Fruit fly (Drosophila melanogaster) whole organism, embryonic: Measurements from ENCODE around the gene CG42375.
A peak's percentile ranks its signal among the peaks of the same experiment; 100 is the strongest.

Source experiments
- Bdp1 ChIP-seq: fragments of 200-800 bp; sonication (Bioruptor generic); optimal IDR thresholded peaks from 3 replicates; lab custom pipeline; 2016; ENCODE audit warnings: missing biosample characterization, missing genetic modification characterization
- Blimp-1 ChIP-seq: fragments of 200-800 bp; sonication (Bioruptor generic); optimal IDR thresholded peaks from 3 replicates; lab custom pipeline; 2018; ENCODE audit warnings: missing biosample characterization, missing genetic modification characterization, mild to moderate bottlenecking, moderate library complexity, missing genetic modification reagents
- CG11723 ChIP-seq: fragments of 200-800 bp; sonication (Bioruptor generic); optimal IDR thresholded peaks from 2 replicates; lab custom pipeline; 2017; ENCODE audit warnings: missing biosample characterization, mild to moderate bottlenecking, missing genetic modification characterization
- CG13287 ChIP-seq: fragments of 200-800 bp; sonication (Bioruptor generic); IDR thresholded peaks from 2 replicates; pipeline ENCODE4 v1.3.6; 2022; ENCODE audit warnings: missing biosample characterization, missing genetic modification characterization; ENCODE audit not compliant: partially characterized antibody
- CG15269 ChIP-seq: fragments of 200-800 bp; sonication (Bioruptor generic); optimal IDR thresholded peaks from 2 replicates; lab custom pipeline; 2018; ENCODE audit warnings: missing biosample characterization, mild to moderate bottlenecking, missing genetic modification characterization, moderate library complexity
- CG17361 ChIP-seq: fragments of 200-800 bp; sonication (Bioruptor generic); IDR thresholded peaks from 3 replicates; pipeline ENCODE4 v1.3.6; 2022; ENCODE audit warnings: missing biosample characterization, missing genetic modification characterization
- CG18262 ChIP-seq: fragments of 200-800 bp; optimal IDR thresholded peaks from 3 replicates; lab custom pipeline; 2019; ENCODE audit warnings: missing biosample characterization, mild to moderate bottlenecking, missing genetic modification characterization, moderate library complexity
- CG2889 ChIP-seq: fragments of 200-800 bp; sonication (Bioruptor generic); IDR thresholded peaks from 3 replicates; pipeline ENCODE4 v1.3.6; 2022; ENCODE audit warnings: missing biosample characterization, missing genetic modification characterization
- CG30403 ChIP-seq: fragments of 200-800 bp; sonication (Bioruptor generic); optimal IDR thresholded peaks from 3 replicates; lab custom pipeline; 2016; ENCODE audit warnings: missing biosample characterization, missing genetic modification characterization
- CG31441 ChIP-seq: fragments of 200-800 bp; sonication (Bioruptor generic); IDR thresholded peaks from 2 replicates; pipeline ENCODE4 v1.3.6; 2022; ENCODE audit warnings: missing biosample characterization, missing genetic modification characterization
- CG3163 ChIP-seq: fragments of 200-800 bp; sonication (Bioruptor generic); optimal IDR thresholded peaks from 3 replicates; lab custom pipeline; 2016; ENCODE audit warnings: missing biosample characterization, missing genetic modification characterization
- CG32532 ChIP-seq: fragments of 200-800 bp; sonication (Bioruptor generic); IDR thresholded peaks from 2 replicates; pipeline ENCODE4 v1.3.6; 2022; ENCODE audit warnings: missing biosample characterization, missing genetic modification characterization
- CG34376 ChIP-seq: fragments of 200-800 bp; sonication (Bioruptor generic); optimal IDR thresholded peaks from 2 replicates; lab custom pipeline; 2018; ENCODE audit warnings: missing biosample characterization, mild to moderate bottlenecking, missing genetic modification characterization
- CG4282 ChIP-seq: fragments of 200-800 bp; sonication (Bioruptor generic); optimal IDR thresholded peaks from 2 replicates; lab custom pipeline; 2016; ENCODE audit warnings: missing biosample characterization, missing genetic modification characterization
- CG4617 ChIP-seq: fragments of 200-800 bp; sonication (Bioruptor generic); optimal IDR thresholded peaks from 3 replicates; lab custom pipeline; 2016; ENCODE audit warnings: missing biosample characterization, missing genetic modification characterization, borderline replicate concordance
- CG6175 ChIP-seq: fragments of 200-800 bp; sonication (Bioruptor generic); IDR thresholded peaks from 3 replicates; pipeline ENCODE4 v1.3.6; 2022; ENCODE audit warnings: missing biosample characterization, missing genetic modification characterization
- CG7745 ChIP-seq: fragments of 200-800 bp; sonication (Bioruptor generic); optimal IDR thresholded peaks from 2 replicates; lab custom pipeline; 2018; ENCODE audit warnings: missing biosample characterization, mild to moderate bottlenecking, missing genetic modification characterization, moderate library complexity
- D19B ChIP-seq: fragments of 200-800 bp; sonication (Bioruptor generic); optimal IDR thresholded peaks from 2 replicates; lab custom pipeline; 2017; ENCODE audit warnings: missing biosample characterization, mild to moderate bottlenecking, missing genetic modification characterization
- Ets65A ChIP-seq: fragments of 200-800 bp; sonication (Bioruptor generic); peaks from one replicate; lab custom pipeline; 2016; ENCODE audit warnings: missing biosample characterization, missing genetic modification characterization
- Hey ChIP-seq: fragments of 200-800 bp; sonication (Bioruptor generic); optimal IDR thresholded peaks from 3 replicates; lab custom pipeline; 2018; ENCODE audit warnings: missing biosample characterization, mild to moderate bottlenecking, missing genetic modification characterization
- Lhr ChIP-seq: fragments of 200-800 bp; sonication (Bioruptor generic); optimal IDR thresholded peaks from 3 replicates; lab custom pipeline; 2017; ENCODE audit warnings: mild to moderate bottlenecking, missing biosample characterization, missing genetic modification reagents, missing genetic modification characterization
- MTF-1 ChIP-seq: fragments of 200-800 bp; sonication (Bioruptor generic); optimal IDR thresholded peaks from 2 replicates; lab custom pipeline; 2018; ENCODE audit warnings: missing biosample characterization, mild to moderate bottlenecking, missing genetic modification characterization, borderline replicate concordance
- Med ChIP-seq: fragments of 200-800 bp; sonication (Bioruptor generic); peaks from one replicate; lab custom pipeline; 2016; ENCODE audit warnings: missing biosample characterization, missing genetic modification characterization, mild to moderate bottlenecking, inconsistent platforms, moderate library complexity
- Rfx ChIP-seq: fragments of 200-800 bp; sonication (Bioruptor generic); IDR thresholded peaks from 2 replicates; pipeline ENCODE4 v1.3.6; 2022; ENCODE audit warnings: missing biosample characterization, missing genetic modification characterization
- Sox102F ChIP-seq: fragments of 200-800 bp; sonication (Bioruptor generic); optimal IDR thresholded peaks from 2 replicates; lab custom pipeline; 2018; ENCODE audit warnings: missing biosample characterization, mild to moderate bottlenecking, missing genetic modification characterization, moderate library complexity
- Spps ChIP-seq: fragments of 200-800 bp; sonication (Bioruptor generic); optimal IDR thresholded peaks from 2 replicates; lab custom pipeline; 2018; ENCODE audit warnings: missing biosample characterization, mild to moderate bottlenecking, missing genetic modification characterization
- Sry-β ChIP-seq: fragments of 200-800 bp; sonication (Bioruptor generic); optimal IDR thresholded peaks from 2 replicates; lab custom pipeline; 2018; ENCODE audit warnings: missing biosample characterization, mild to moderate bottlenecking, missing genetic modification characterization, moderate library complexity
- Trl ChIP-seq, 3 experiments: fragments of >200 bp in 2 of 3; fragments of 200-800 bp in 1 of 3; sonication (Bioruptor generic) in 1 of 3; optimal IDR thresholded peaks; 2 replicates in 1 of 3; 3 replicates in 2 of 3; lab custom pipeline; 2016 to 2017; ENCODE audit warnings: missing biosample characterization in 1 of 3, missing genetic modification characterization in 1 of 3
- al ChIP-seq: fragments of 200-800 bp; sonication (Bioruptor generic); IDR thresholded peaks from 2 replicates; pipeline ENCODE4 v1.3.6; 2022; ENCODE audit warnings: missing biosample characterization, missing genetic modification characterization
- bsh ChIP-seq, 2 experiments: fragments of 200-800 bp; sonication (Bioruptor generic); optimal IDR thresholded peaks; 2 replicates each; lab custom pipeline; 2017 to 2018; ENCODE audit warnings: mild to moderate bottlenecking in 2 of 2, missing biosample characterization in 2 of 2, missing genetic modification characterization in 2 of 2, moderate library complexity in 1 of 2
- cg ChIP-seq: fragments of 200-800 bp; sonication (Bioruptor generic); optimal IDR thresholded peaks from 3 replicates; lab custom pipeline; 2019; ENCODE audit warnings: missing biosample characterization, mild to moderate bottlenecking, missing genetic modification characterization, moderate library complexity
- chinmo ChIP-seq: fragments of 200-800 bp; sonication (Bioruptor generic); IDR thresholded peaks from 4 replicates; pipeline ENCODE4 v1.3.6; 2022; ENCODE audit warnings: missing biosample characterization, missing genetic modification characterization; ENCODE audit not compliant: partially characterized antibody
- emc ChIP-seq: fragments of 200-800 bp; sonication (Bioruptor generic); optimal IDR thresholded peaks from 2 replicates; lab custom pipeline; 2016; ENCODE audit warnings: missing biosample characterization, missing genetic modification characterization
- exex ChIP-seq: fragments of 200-800 bp; sonication (Bioruptor generic); optimal IDR thresholded peaks from 4 replicates; lab custom pipeline; 2018; ENCODE audit warnings: missing biosample characterization, mild to moderate bottlenecking, missing genetic modification characterization, moderate library complexity
- gce ChIP-seq: fragments of 200-800 bp; sonication (Bioruptor generic); IDR thresholded peaks from 3 replicates; pipeline ENCODE4 v1.3.6; 2022; ENCODE audit warnings: missing biosample characterization, missing genetic modification characterization
- gfzf ChIP-seq: fragments of 200-800 bp; sonication (Bioruptor generic); optimal IDR thresholded peaks from 2 replicates; lab custom pipeline; 2016; ENCODE audit warnings: missing biosample characterization, mild to moderate bottlenecking, missing genetic modification characterization, moderate library complexity
- gro ChIP-seq: fragments of 200-800 bp; sonication (Bioruptor generic); optimal IDR thresholded peaks from 2 replicates; lab custom pipeline; 2016; ENCODE audit warnings: missing biosample characterization, missing genetic modification characterization
- gsb ChIP-seq: fragments of 200-800 bp; sonication (Bioruptor generic); IDR thresholded peaks from 2 replicates; pipeline ENCODE4 v1.3.6; 2022; ENCODE audit warnings: missing biosample characterization, missing genetic modification characterization
- hb ChIP-seq: fragments of 200-800 bp; sonication (Bioruptor generic); IDR thresholded peaks from 3 replicates; pipeline ENCODE4 v1.3.6; 2022; ENCODE audit warnings: missing biosample characterization, missing genetic modification characterization; ENCODE audit not compliant: partially characterized antibody
- mld ChIP-seq: fragments of 200-800 bp; sonication (Bioruptor generic); IDR thresholded peaks from 3 replicates; pipeline ENCODE4 v1.3.6; 2022; ENCODE audit warnings: missing biosample characterization, missing genetic modification characterization; ENCODE audit not compliant: partially characterized antibody
- nmo ChIP-seq: fragments of 200-800 bp; sonication (Bioruptor generic); optimal IDR thresholded peaks from 2 replicates; lab custom pipeline; 2018; ENCODE audit warnings: missing biosample characterization, mild to moderate bottlenecking, missing genetic modification characterization, moderate library complexity
- phol ChIP-seq: fragments of 200-800 bp; sonication (Bioruptor generic); optimal IDR thresholded peaks from 3 replicates; lab custom pipeline; 2018; ENCODE audit warnings: missing biosample characterization, mild to moderate bottlenecking, missing genetic modification characterization, moderate library complexity
- row ChIP-seq: fragments of 200-800 bp; sonication (Bioruptor generic); IDR thresholded peaks from 3 replicates; pipeline ENCODE4 v1.3.6; 2022; ENCODE audit warnings: missing biosample characterization, missing genetic modification characterization
- sens ChIP-seq: fragments of 200-800 bp; sonication (Bioruptor generic); peaks from one replicate; lab custom pipeline; 2016; ENCODE audit warnings: missing biosample characterization, missing genetic modification characterization
- slbo ChIP-seq: fragments of 200-800 bp; sonication (Bioruptor generic); IDR thresholded peaks from 2 replicates; pipeline ENCODE4 v1.3.6; 2022; ENCODE audit warnings: missing biosample characterization, missing genetic modification characterization
- slou ChIP-seq: fragments of 200-800 bp; sonication (Bioruptor generic); optimal IDR thresholded peaks from 3 replicates; lab custom pipeline; 2016; ENCODE audit warnings: missing biosample characterization, missing genetic modification characterization
- tgo ChIP-seq: fragments of 200-800 bp; sonication (Bioruptor generic); IDR thresholded peaks from 3 replicates; pipeline ENCODE4 v1.3.6; 2022; ENCODE audit warnings: missing biosample characterization, missing genetic modification characterization
- wdn ChIP-seq: fragments of 200-800 bp; sonication (Bioruptor generic); IDR thresholded peaks from 2 replicates; pipeline ENCODE4 v1.3.6; 2022; ENCODE audit warnings: missing biosample characterization, missing genetic modification characterization
- zen2 ChIP-seq: fragments of 200-800 bp; sonication (Bioruptor generic); IDR thresholded peaks from 3 replicates; pipeline ENCODE4 v1.3.6; 2022; ENCODE audit warnings: missing biosample characterization, missing genetic modification characterization; ENCODE audit not compliant: partially characterized antibody

CG42375 gene

DNA sequence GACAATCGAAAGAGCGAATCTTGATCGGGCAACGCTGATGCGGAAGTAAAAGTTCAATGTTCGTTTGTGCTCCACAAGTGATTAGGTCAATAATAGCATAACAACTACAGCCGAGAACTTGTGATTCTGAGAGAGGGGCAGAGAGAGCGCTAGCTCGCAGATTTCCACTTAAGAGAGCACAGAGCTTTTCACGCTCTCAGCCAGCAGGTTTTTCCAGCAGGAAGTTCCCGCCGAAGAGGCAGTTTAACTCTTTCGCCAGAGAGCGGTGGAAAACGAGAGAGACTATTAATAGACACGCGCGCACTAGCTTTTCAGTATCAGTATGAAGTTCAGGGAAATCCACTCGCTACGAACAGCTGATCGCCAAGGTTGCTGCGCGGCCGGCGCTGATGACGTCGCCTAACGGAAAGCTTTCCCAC lies 35.6 kb downstream of the CG42375 start (continued):
- peak; percentile 56; the same call in 2 of the 3 replicates for TF ChIP-seq zen2
- no peak; the same call in 1 of the 2 replicates for TF ChIP-seq Rfx
- TF ChIP-seq cg (GFP tag; lab: Kevin White, UChicago): peak; percentile 16
- TF ChIP-seq CG15269 (tag; lab: Kevin White, UChicago): no peak
- TF ChIP-seq CG4617 (GFP tag; lab: Kevin White, UChicago): no peak
- no peak for TF ChIP-seq al
- TF ChIP-seq CG34376 (GFP tag; lab: Kevin White, UChicago): peak; percentile 2
- no peak for TF ChIP-seq MTF-1
- TF ChIP-seq row (GFP tag; lab: Robert Waterston, UW): no peak
- no peak for TF ChIP-seq slbo (GFP tag; lab: Robert Waterston, UW)
- peak; percentile 25; the same call in 1 of the 3 replicates for TF ChIP-seq gce (GFP tag; lab: Robert Waterston, UW)
- no peak for TF ChIP-seq Spps (tag; lab: Kevin White, UChicago)
- peak; percentile 11 for TF ChIP-seq gro (GFP tag; lab: Kevin White, UChicago)
- TF ChIP-seq chinmo (GFP tag; lab: Robert Waterston, UW): peak; percentile 79; the same call in 2 of the 4 replicates
- TF ChIP-seq Blimp-1: peak; percentile 9
- TF ChIP-seq Bdp1 (GFP tag; lab: Kevin White, UChicago): no peak
- no peak for TF ChIP-seq Ets65A (GFP tag; lab: Kevin White, UChicago)
- no peak for TF ChIP-seq gsb (GFP tag; lab: Robert Waterston, UW)
- TF ChIP-seq CG7745 (tag; lab: Kevin White, UChicago): no peak
- peak; percentile 42; the same call in 1 of the 2 replicates for TF ChIP-seq CG32532
- no peak for TF ChIP-seq Sry-β
- peak; percentile 57; the same call in 1 of the 3 replicates for TF ChIP-seq mld
- no peak for TF ChIP-seq CG6175
- no peak for TF ChIP-seq CG18262
- no peak for TF ChIP-seq CG11723 (GFP tag; lab: Kevin White, UChicago)
- no peak for TF ChIP-seq exex (tag; lab: Kevin White, UChicago)
- TF ChIP-seq Lhr (GFP tag; lab: Kevin White, UChicago): no peak
- TF ChIP-seq hb: no peak
- no peak for TF ChIP-seq Hey (tag; lab: Kevin White, UChicago)
- no peak for TF ChIP-seq slou (GFP tag; lab: Kevin White, UChicago)
- TF ChIP-seq CG3163 (GFP tag; lab: Kevin White, UChicago): peak; percentile 90
- TF ChIP-seq Trl (optimal IDR thresholded peaks at IDR 0.05; lab: Kevin White, UChicago): peak; percentile 91 to 94
- TF ChIP-seq Trl (GFP tag; optimal IDR thresholded peaks at IDR 0.05; lab: Kevin White, UChicago): no peak
- TF ChIP-seq emc (GFP tag; lab: Kevin White, UChicago): no peak
- peak; percentile 15; the same call in 1 of the 2 replicates for TF ChIP-seq CG13287
- no peak for TF ChIP-seq tgo

DNA sequence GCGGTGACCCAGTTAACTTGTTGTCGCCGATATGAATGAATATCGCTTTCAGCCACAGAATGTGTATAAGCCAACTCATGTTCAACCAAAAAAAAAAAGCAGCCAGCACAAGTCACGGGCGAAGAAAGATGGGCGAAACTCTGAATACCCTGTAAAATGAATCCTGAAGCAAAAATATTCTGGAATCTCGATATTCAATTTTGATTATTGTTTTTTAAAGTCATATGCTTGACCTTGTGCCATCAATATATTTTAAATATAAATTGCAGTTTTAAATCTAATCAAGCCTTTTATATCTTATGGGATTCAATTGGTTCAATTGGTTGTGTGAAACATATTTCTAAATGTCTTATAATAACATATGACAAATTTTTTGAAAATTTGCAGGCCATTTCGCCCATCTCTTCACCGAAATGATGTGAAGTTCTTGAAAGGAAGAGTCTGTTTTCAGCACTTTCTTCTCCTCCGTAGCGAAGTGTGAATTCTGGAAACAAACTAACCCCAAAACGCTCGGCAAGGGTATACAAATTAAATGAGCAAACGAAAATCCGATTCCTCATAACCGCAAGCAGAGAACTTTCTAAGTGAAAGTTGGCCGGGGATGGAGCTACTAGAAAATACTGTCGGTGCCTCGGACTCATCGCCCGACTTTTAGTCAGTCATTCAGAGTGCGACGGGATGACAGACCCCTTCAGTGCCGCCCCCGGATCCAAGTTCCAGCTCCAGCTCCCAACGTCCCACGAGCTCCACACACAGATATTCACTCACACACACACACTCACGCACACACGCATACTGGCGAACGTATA lies 36.3 kb downstream of the CG42375 start:
- TF ChIP-seq gfzf (no peak), Med (GFP tag; lab: Kevin White, UChicago) (peak; percentile 54), CG18262 (peak; percentile 1), phol (tag; lab: Kevin White, UChicago) (peak; percentile 18), CG31441 (GFP tag; lab: Robert Waterston, UW) (peak; percentile 42; the same call in 1 of the 2 replicates), CG17361 (peak; percentile 44; the same call in 1 of the 3 replicates), bsh (GFP tag; optimal IDR thresholded peaks at IDR 0.05; lab: Kevin White, UChicago) (peak in 1 of 2 experiments; percentile 32), Sox102F (GFP tag; lab: Kevin White, UChicago) (peak; percentile 47), CG4282 (GFP tag; lab: Kevin White, UChicago) (no peak), nmo (GFP tag; lab: Kevin White, UChicago) (peak; percentile 29), Lhr (GFP tag; lab: Kevin White, UChicago) (peak; percentile 13), wdn (GFP tag; lab: Robert Waterston, UW) (no peak), CG30403 (GFP tag; lab: Kevin White, UChicago) (peak; percentile 12), D19B (GFP tag; lab: Kevin White, UChicago) (peak; percentile 10), Blimp-1 (peak; percentile 96), row (GFP tag; lab: Robert Waterston, UW) (0 out of 3 replicates have a peak, but pooled peaks have one; percentile 15), sens (GFP tag; lab: Kevin White, UChicago) (peak; percentile 64), CG2889 (GFP tag; lab: Robert Waterston, UW) (no peak)
